Worm (Caenorhabditis elegans): Measurements from ENCODE around the gene drn-1.

Gene drn-1

ce11 chrII:5220648-5221047 is 51.0 kb downstream of the drn-1 start (continued):
- TF ChIP-seq grh-1 (GFP tag; IDR thresholded peaks at IDR 0.05) (no peak), C16A3.4 (tag; optimal IDR thresholded peaks at IDR 0.05) (peak; percentile 2), sup-37 (GFP tag; optimal IDR thresholded peaks at IDR 0.05) (no peak), nhr-71 (tag; optimal IDR thresholded peaks at IDR 0.05) (peak; percentile 36), sptf-1 (tag; optimal IDR thresholded peaks at IDR 0.05) (no peak), C34B4.2 (tag; optimal IDR thresholded peaks at IDR 0.05) (no peak), ama-1 (optimal IDR thresholded peaks at IDR 0.05) (no peak), pqm-1 (tag; optimal IDR thresholded peaks at IDR 0.05) (no peak), fkh-4 (tag; optimal IDR thresholded peaks at IDR 0.05; ENCODE audit: borderline replicate concordance) (peak; percentile 73), tlp-1 (tag; optimal IDR thresholded peaks at IDR 0.05) (no peak), lin-15B (tag; optimal IDR thresholded peaks at IDR 0.05) (no peak), swsn-7 (tag; optimal IDR thresholded peaks at IDR 0.05) (no peak), zip-4 (GFP tag; optimal IDR thresholded peaks at IDR 0.05) (no peak), fkh-10 (GFP tag; optimal IDR thresholded peaks at IDR 0.05) (no peak), nhr-19 (GFP tag; conservative IDR thresholded peaks at IDR 0.05) (no peak), snu-23 (GFP tag; optimal IDR thresholded peaks at IDR 0.05) (peak; percentile 16), lin-13 (GFP tag; optimal IDR thresholded peaks at IDR 0.05) (no peak), blmp-1 (tag; optimal IDR thresholded peaks at IDR 0.05) (no peak), isw-1 (GFP tag; IDR thresholded peaks at IDR 0.05) (no peak), lin-14 (GFP tag; optimal IDR thresholded peaks at IDR 0.05) (no peak), hlh-4 (tag; optimal IDR thresholded peaks at IDR 0.05) (no peak), rnt-1 (tag; optimal IDR thresholded peaks at IDR 0.05) (peak; percentile 65), skn-1 (tag; optimal IDR thresholded peaks at IDR 0.05) (no peak), nhr-237 (tag; optimal IDR thresholded peaks at IDR 0.05) (no peak)

Measured in whole organism, L1 larva.